Worm (Caenorhabditis elegans) whole organism, L4 larva: ENCODE measurements around the gene gtf-2H5.

Experiments
- F26F4.8 ChIP-seq: fragments of 200-800 bp; sonication (Bioruptor generic); conservative IDR thresholded peaks from 2 replicates; pipeline ENCODE4 v1.3.6; 2022; ENCODE audit warnings: missing genetic modification characterization, missing compliant biosample characterization
- F44E2.7 ChIP-seq: fragments of 200-800 bp; sonication (Bioruptor generic); IDR thresholded peaks from 2 replicates; pipeline ENCODE4 v2.1.2; 2022; ENCODE audit warnings: missing genetic modification characterization, missing compliant biosample characterization
- F49E8.2 ChIP-seq: sonication (generic microtip); optimal IDR thresholded peaks from 2 replicates; lab custom pipeline; 2016; ENCODE audit warnings: missing compliant biosample characterization, mild to moderate bottlenecking, missing genetic modification characterization, borderline replicate concordance
- R02D3.7 ChIP-seq: fragments of 150-350 bp; sonication (generic microtip); optimal IDR thresholded peaks from 3 replicates; lab custom pipeline; 2014; ENCODE audit warnings: missing biosample characterization, missing genetic modification characterization
- T26A8.4 ChIP-seq: fragments of 200-800 bp; sonication (Bioruptor generic); IDR thresholded peaks from 2 replicates; pipeline ENCODE4 v1.3.6; 2022; ENCODE audit warnings: missing genetic modification characterization, missing compliant biosample characterization
- aha-1 ChIP-seq: fragments of 150-350 bp; peaks from one replicate; lab custom pipeline; 2014; ENCODE audit warnings: missing biosample characterization, missing genetic modification characterization
- ama-1 ChIP-seq: fragments of 150-350 bp; optimal IDR thresholded peaks from 2 replicates; lab custom pipeline; 2014; ENCODE audit warnings: inconsistent platforms, mixed read lengths
- arid-1 ChIP-seq: fragments of 200-800 bp; sonication (Bioruptor generic); conservative IDR thresholded peaks from 2 replicates; pipeline ENCODE4 v1.3.6; 2022; ENCODE audit warnings: missing genetic modification reagents, missing genetic modification characterization, missing compliant biosample characterization
- ceh-44 ChIP-seq: fragments of 200-800 bp; sonication (Bioruptor generic); IDR thresholded peaks from 2 replicates; pipeline ENCODE4 v1.3.6; 2022; ENCODE audit warnings: missing genetic modification reagents, missing genetic modification characterization, missing compliant biosample characterization
- ceh-62 ChIP-seq: sonication (generic microtip); optimal IDR thresholded peaks from 2 replicates; lab custom pipeline; 2017; ENCODE audit warnings: missing biosample characterization, missing genetic modification characterization
- daf-12 ChIP-seq: fragments of 150-350 bp; optimal IDR thresholded peaks from 2 replicates; lab custom pipeline; 2014; ENCODE audit warnings: missing biosample characterization, missing genetic modification reagents, missing genetic modification characterization
- daf-16 ChIP-seq, 3 experiments: sonication (generic microtip); optimal IDR thresholded peaks; 2 replicates each; lab custom pipeline; 2016 to 2017; ENCODE audit warnings: missing genetic modification characterization in 3 of 3, missing genetic modification reagents in 3 of 3, mild to moderate bottlenecking in 2 of 3, missing compliant biosample characterization in 2 of 3, missing biosample characterization in 1 of 3, moderate library complexity in 1 of 3
- dve-1 ChIP-seq: sonication (generic microtip); optimal IDR thresholded peaks from 2 replicates; lab custom pipeline; 2017; ENCODE audit warnings: antibody characterized with exemption, mild to moderate bottlenecking, missing genetic modification characterization, missing compliant biosample characterization; ENCODE audit not compliant: insufficient read depth
- egl-43 ChIP-seq: fragments of 200-800 bp; sonication (Bioruptor generic); IDR thresholded peaks from 2 replicates; pipeline ENCODE4 v1.3.6; 2022; ENCODE audit warnings: missing genetic modification reagents, missing genetic modification characterization, missing compliant biosample characterization
- gei-8 ChIP-seq: fragments of 200-800 bp; sonication (Bioruptor generic); optimal IDR thresholded peaks from 2 replicates; lab custom pipeline; 2018; ENCODE audit warnings: mild to moderate bottlenecking, missing genetic modification characterization, missing compliant biosample characterization
- hif-1 ChIP-seq, 2 experiments: sonication (generic microtip); optimal IDR thresholded peaks; 2 replicates each; lab custom pipeline; 2016 to 2017; ENCODE audit warnings: missing compliant biosample characterization in 2 of 2, missing genetic modification characterization in 2 of 2, missing genetic modification reagents in 2 of 2, missing genotype in 2 of 2, mild to moderate bottlenecking in 1 of 2
- hlh-11 ChIP-seq: fragments of 200-800 bp; sonication (Bioruptor generic); optimal IDR thresholded peaks from 2 replicates; lab custom pipeline; 2018; ENCODE audit warnings: mild to moderate bottlenecking, missing genetic modification characterization, missing compliant biosample characterization
- hlh-30 ChIP-seq: sonication (generic microtip); optimal IDR thresholded peaks from 2 replicates; lab custom pipeline; 2017; ENCODE audit warnings: antibody characterized with exemption, mild to moderate bottlenecking, missing genetic modification characterization, missing compliant biosample characterization; ENCODE audit not compliant: insufficient read depth
- hmg-1.1 ChIP-seq: fragments of 200-800 bp; sonication (Bioruptor generic); IDR thresholded peaks from 2 replicates; pipeline ENCODE4 v1.3.6; 2022; ENCODE audit warnings: missing genetic modification reagents, missing genetic modification characterization, missing compliant biosample characterization
- jun-1 ChIP-seq: fragments of 150-350 bp; optimal IDR thresholded peaks from 2 replicates; lab custom pipeline; 2014; ENCODE audit warnings: missing biosample characterization, missing genetic modification reagents, missing genetic modification characterization
- lim-7 ChIP-seq: fragments of 200-800 bp; sonication (Bioruptor generic); IDR thresholded peaks from 2 replicates; pipeline ENCODE4 v1.3.6; 2022; ENCODE audit warnings: missing genetic modification characterization, missing compliant biosample characterization
- lin-15B ChIP-seq: fragments of 150-350 bp; sonication (generic microtip); optimal IDR thresholded peaks from 3 replicates; lab custom pipeline; 2014; ENCODE audit warnings: missing biosample characterization, missing genetic modification characterization
- lin-29 ChIP-seq: fragments of 200-800 bp; sonication (Bioruptor generic); IDR thresholded peaks from 2 replicates; pipeline ENCODE4 v1.3.6; 2022; ENCODE audit warnings: missing genetic modification reagents, missing genetic modification characterization, missing compliant biosample characterization
- lin-39 ChIP-seq: fragments of 150-350 bp; optimal IDR thresholded peaks from 2 replicates; lab custom pipeline; 2014; ENCODE audit warnings: missing biosample characterization, missing genetic modification reagents, missing genetic modification characterization
- mdl-1 ChIP-seq, 2 experiments: fragments of 150-350 bp in 1 of 2; sonication (generic microtip) in 1 of 2; optimal IDR thresholded peaks; 2 replicates each; lab custom pipeline; 2014 to 2017; ENCODE audit warnings: missing biosample characterization in 2 of 2, missing genetic modification characterization in 2 of 2
- mep-1 ChIP-seq: fragments of 150-350 bp; sonication (generic microtip); optimal IDR thresholded peaks from 3 replicates; lab custom pipeline; 2014; ENCODE audit warnings: missing biosample characterization, missing genetic modification characterization
- mes-2 ChIP-seq: sonication (generic microtip); optimal IDR thresholded peaks from 2 replicates; lab custom pipeline; 2016; ENCODE audit warnings: missing genotype, mild to moderate bottlenecking, missing genetic modification characterization, missing compliant biosample characterization; ENCODE audit not compliant: poor library complexity, severe bottlenecking
- mxl-3 ChIP-seq: fragments of 200-800 bp; sonication (Bioruptor generic); optimal IDR thresholded peaks from 2 replicates; lab custom pipeline; 2018; ENCODE audit warnings: mild to moderate bottlenecking, missing genetic modification characterization, missing compliant biosample characterization
- nhr-102 ChIP-seq: sonication (generic microtip); optimal IDR thresholded peaks from 2 replicates; lab custom pipeline; 2016; ENCODE audit warnings: mild to moderate bottlenecking, missing genetic modification characterization, moderate library complexity, missing compliant biosample characterization
- nhr-237 ChIP-seq: sonication (generic microtip); optimal IDR thresholded peaks from 2 replicates; lab custom pipeline; 2017; ENCODE audit warnings: missing biosample characterization, missing genetic modification characterization
- nhr-25 ChIP-seq: sonication (generic microtip); optimal IDR thresholded peaks from 2 replicates; lab custom pipeline; 2017; ENCODE audit warnings: missing genetic modification characterization, mild to moderate bottlenecking, missing compliant biosample characterization, antibody characterized with exemption, moderate library complexity, borderline replicate concordance; ENCODE audit not compliant: insufficient read depth
- nhr-28 ChIP-seq: fragments of 150-350 bp; optimal IDR thresholded peaks from 2 replicates; lab custom pipeline; 2014; ENCODE audit warnings: missing biosample characterization, missing genetic modification characterization
- nhr-41 ChIP-seq: fragments of 200-800 bp; sonication (Bioruptor generic); IDR thresholded peaks from 2 replicates; pipeline ENCODE4 v1.3.6; 2022; ENCODE audit warnings: missing genetic modification reagents, missing genetic modification characterization, missing compliant biosample characterization
- nhr-48 ChIP-seq: sonication (generic microtip); optimal IDR thresholded peaks from 2 replicates; lab custom pipeline; 2016; ENCODE audit warnings: mild to moderate bottlenecking, missing genetic modification characterization, missing compliant biosample characterization
- nhr-77 ChIP-seq: fragments of 150-350 bp; optimal IDR thresholded peaks from 2 replicates; lab custom pipeline; 2014; ENCODE audit warnings: missing biosample characterization, missing genetic modification characterization
- pha-4 ChIP-seq, 2 experiments: fragments of 150-350 bp in 1 of 2; fragments of 200-800 bp in 1 of 2; sonication (Bioruptor generic) in 1 of 2; IDR thresholded peaks in 1 of 2; optimal IDR thresholded peaks in 1 of 2; 2 replicates each; pipeline versions ENCODE4 v1.3.6 to Lab custom; 2014 to 2022; ENCODE audit warnings: missing genetic modification characterization in 2 of 2, missing genetic modification reagents in 2 of 2, missing biosample characterization in 1 of 2, missing compliant biosample characterization in 1 of 2
- pqm-1 ChIP-seq: sonication (generic microtip); optimal IDR thresholded peaks from 2 replicates; lab custom pipeline; 2017; ENCODE audit warnings: missing biosample characterization, missing genetic modification characterization
- unc-39 ChIP-seq: sonication (generic microtip); optimal IDR thresholded peaks from 2 replicates; lab custom pipeline; 2017; ENCODE audit warnings: missing biosample characterization, missing genetic modification characterization
- unc-62 ChIP-seq, 3 experiments: fragments of 150-350 bp in 1 of 3; sonication (generic microtip); optimal IDR thresholded peaks in 2 of 3; peaks in 1 of 3; 1 replicate in 1 of 3; 2 replicates in 2 of 3; lab custom pipeline; 2014 to 2017; ENCODE audit warnings: missing biosample characterization in 3 of 3, missing genetic modification characterization in 3 of 3, missing genetic modification reagents in 3 of 3, missing genotype in 1 of 3
- zip-11 ChIP-seq: fragments of 200-800 bp; sonication (Bioruptor generic); IDR thresholded peaks from 2 replicates; pipeline ENCODE4 v1.3.6; 2022; ENCODE audit warnings: missing genetic modification characterization, missing compliant biosample characterization

gtf-2H5 gene

ce11 chrIII:576555-576954, 812 bp downstream of the gtf-2H5 start:
- no peak for TF ChIP-seq R02D3.7
- TF ChIP-seq lin-39: no peak
- no peak for TF ChIP-seq lin-15B (tag; lab: Kevin White, UChicago)
- TF ChIP-seq ceh-62: no peak
- TF ChIP-seq jun-1: no peak
- TF ChIP-seq F44E2.7 (GFP tag; lab: Robert Waterston, UW): no peak

DNA sequence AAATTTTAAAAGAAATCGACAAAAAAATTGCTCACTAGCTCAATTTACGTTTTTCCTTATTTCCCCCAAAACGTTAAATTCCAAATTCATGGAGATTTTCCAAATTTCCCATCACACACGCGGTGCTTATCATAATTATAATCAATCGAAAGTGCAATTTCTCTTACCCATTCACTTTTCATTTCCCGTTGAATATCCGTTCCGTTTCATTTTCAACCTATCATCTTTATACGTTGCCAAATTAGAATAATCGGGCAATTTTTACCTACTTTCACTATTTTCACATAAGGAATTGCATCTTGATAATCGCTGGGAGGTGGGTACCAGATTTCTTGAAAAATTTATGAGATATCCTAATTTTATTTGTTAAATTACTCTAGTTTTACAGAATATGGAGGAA, 8.6 kb downstream of the gtf-2H5 start:
- TF ChIP-seq zip-11 (GFP tag; lab: Robert Waterston, UW) (no peak), lin-29 (GFP tag; lab: Robert Waterston, UW) (no peak), gei-8 (GFP tag; lab: Kevin White, UChicago) (no peak), ceh-44 (GFP tag; lab: Robert Waterston, UW) (no peak), aha-1 (no peak), T26A8.4 (GFP tag; lab: Robert Waterston, UW) (no peak)

- TF ChIP-seq nhr-25 (tag; lab: Kevin White, UChicago) (peak; percentile 25), lin-39 (no peak), nhr-48 (tag; lab: Kevin White, UChicago) (no peak)
- TF ChIP-seq, all 104 proteins: peak for 1
These were observed 12.6 kb downstream of the gtf-2H5 start for ce11 chrIII:564786-565185.

DNA sequence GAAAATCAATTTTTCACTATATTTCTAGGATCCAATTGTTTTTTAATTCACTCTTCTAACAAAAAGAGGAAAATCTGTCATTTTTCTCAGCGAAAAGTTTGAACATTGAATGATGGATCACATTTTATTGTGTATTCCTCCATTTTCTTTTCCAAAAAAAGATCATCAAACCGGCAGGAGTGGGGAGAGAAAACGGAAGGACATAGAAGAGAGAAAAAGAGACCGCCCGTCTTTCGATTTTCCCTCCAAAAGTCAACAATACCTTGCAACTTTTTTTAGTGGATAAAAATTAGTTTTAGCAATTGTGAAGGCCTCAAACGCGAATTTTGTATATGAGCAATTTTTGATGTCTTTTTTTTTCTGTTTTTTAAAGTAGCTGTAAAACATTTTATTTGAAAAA, 13.6 kb downstream of the gtf-2H5 start:
- TF ChIP-seq dve-1 (peak; percentile 34), zip-11 (GFP tag; lab: Robert Waterston, UW) (no peak), unc-39 (tag; lab: Kevin White, UChicago) (no peak), nhr-237 (tag; lab: Kevin White, UChicago) (no peak), ama-1 (lab: Kevin White, UChicago) (no peak), F44E2.7 (GFP tag; lab: Robert Waterston, UW) (no peak), hif-1 (tag; optimal IDR thresholded peaks at IDR 0.05; lab: Kevin White, UChicago) (no peak), jun-1 (no peak)

ce11 chrIII:558832-559231, 18.5 kb downstream of the gtf-2H5 start:
- peak; percentile 64 for TF ChIP-seq nhr-48 (tag; lab: Kevin White, UChicago)
- TF ChIP-seq mep-1: peak; percentile 44
- no peak for TF ChIP-seq F26F4.8
- peak; percentile 57 for TF ChIP-seq hlh-30 (tag; lab: Kevin White, UChicago)
- peak; percentile 90 for TF ChIP-seq dve-1
- peak; percentile 7 for TF ChIP-seq pqm-1 (tag; lab: Kevin White, UChicago)
- peak; percentile 66 for TF ChIP-seq mes-2 (tag; lab: Kevin White, UChicago)
- TF ChIP-seq egl-43: 0 out of 2 replicates have a peak, but pooled peaks have one; percentile 39
- peak; percentile 10 for TF ChIP-seq mxl-3
- TF ChIP-seq nhr-41: peak; percentile 60; the same call in 1 of the 2 replicates
- TF ChIP-seq aha-1: peak; percentile 52
- no peak for TF ChIP-seq nhr-102 (tag; lab: Kevin White, UChicago)
- 0 out of 2 replicates have a peak, but pooled peaks have one; percentile 34 for TF ChIP-seq hmg-1.1 (GFP tag; lab: Robert Waterston, UW)
- TF ChIP-seq arid-1 (GFP tag; lab: Robert Waterston, UW): 0 out of 2 replicates have a peak, but pooled peaks have one; percentile 22
- TF ChIP-seq T26A8.4 (GFP tag; lab: Robert Waterston, UW): no peak
- TF ChIP-seq hlh-11 (tag; lab: Kevin White, UChicago): peak; percentile 90
- TF ChIP-seq mdl-1 (tag; optimal IDR thresholded peaks at IDR 0.05; lab: Kevin White, UChicago): peak in 1 of 2 experiments; percentile 55
- TF ChIP-seq daf-12 (tag; lab: Kevin White, UChicago): no peak
- no peak for TF ChIP-seq lim-7 (GFP tag; lab: Robert Waterston, UW)
- peak in 1 of 2 experiments; percentile 36 for TF ChIP-seq unc-62 (GFP tag; optimal IDR thresholded peaks at IDR 0.05 in 1 of 2; lab: Kevin White, UChicago)
- TF ChIP-seq unc-62 (tag; optimal IDR thresholded peaks at IDR 0.05; lab: Kevin White, UChicago): no peak
- TF ChIP-seq daf-16 (GFP tag; optimal IDR thresholded peaks at IDR 0.05; lab: Kevin White, UChicago): no peak
- TF ChIP-seq daf-16 (tag; optimal IDR thresholded peaks at IDR 0.05; lab: Kevin White, UChicago): peak; percentile 95
- peak; percentile 40 for TF ChIP-seq nhr-28 (tag; lab: Kevin White, UChicago)
- no peak for TF ChIP-seq F49E8.2 (tag; lab: Kevin White, UChicago)
- no peak for TF ChIP-seq pha-4 (GFP tag; IDR thresholded peaks at IDR 0.05; lab: Robert Waterston, UW)
- TF ChIP-seq pha-4 (tag; optimal IDR thresholded peaks at IDR 0.05; lab: Kevin White, UChicago): peak; percentile 60
- peak; percentile 13 for TF ChIP-seq nhr-77
